Fruit fly (Drosophila melanogaster) whole organism, embryonic: Measurements from ENCODE around the gene Hr83.

Source experiments
- Awh ChIP-seq: fragments of 200-800 bp; sonication (Bioruptor generic); IDR thresholded peaks from 2 replicates; pipeline ENCODE4, ENCODE4 v1.3.6; 2022; ENCODE audit warnings: missing biosample characterization, missing genetic modification characterization
- CG10267 ChIP-seq: fragments of 200-800 bp; sonication (Bioruptor generic); optimal IDR thresholded peaks from 2 replicates; lab custom pipeline; 2018; ENCODE audit warnings: missing biosample characterization, mild to moderate bottlenecking, missing genetic modification characterization, moderate library complexity
- CG1233 ChIP-seq: fragments of 200-800 bp; sonication (Bioruptor generic); optimal IDR thresholded peaks from 4 replicates; lab custom pipeline; 2018; ENCODE audit warnings: missing biosample characterization, mild to moderate bottlenecking, missing genetic modification characterization
- CG12659 ChIP-seq: fragments of 200-800 bp; sonication (Bioruptor generic); optimal IDR thresholded peaks from 3 replicates; lab custom pipeline; 2017; ENCODE audit warnings: mild to moderate bottlenecking, missing biosample characterization, missing genetic modification reagents, missing genetic modification characterization
- CG12769 ChIP-seq: fragments of 200-800 bp; sonication (Bioruptor generic); optimal IDR thresholded peaks from 2 replicates; lab custom pipeline; 2019; ENCODE audit warnings: missing biosample characterization, mild to moderate bottlenecking, missing genetic modification characterization, moderate library complexity
- CG15011 ChIP-seq: fragments of 200-800 bp; sonication (Bioruptor generic); optimal IDR thresholded peaks from 3 replicates; lab custom pipeline; 2018; ENCODE audit warnings: missing biosample characterization, mild to moderate bottlenecking, missing genetic modification characterization
- CG1792 ChIP-seq: fragments of 200-800 bp; sonication (Bioruptor generic); optimal IDR thresholded peaks from 2 replicates; lab custom pipeline; 2016; ENCODE audit warnings: missing biosample characterization, missing genetic modification characterization
- CG18599 ChIP-seq: fragments of 200-800 bp; sonication (Bioruptor generic); optimal IDR thresholded peaks from 3 replicates; lab custom pipeline; 2017; ENCODE audit warnings: missing biosample characterization, missing genetic modification characterization, mild to moderate bottlenecking, moderate library complexity, missing genetic modification reagents
- CG2199 ChIP-seq: fragments of 200-800 bp; sonication (Bioruptor generic); IDR thresholded peaks from 3 replicates; pipeline ENCODE4 v1.3.6; 2022; ENCODE audit warnings: missing biosample characterization, missing genetic modification characterization
- CG2889 ChIP-seq: fragments of 200-800 bp; sonication (Bioruptor generic); IDR thresholded peaks from 3 replicates; pipeline ENCODE4 v1.3.6; 2022; ENCODE audit warnings: missing biosample characterization, missing genetic modification characterization
- CG3065 ChIP-seq: fragments of 200-800 bp; sonication (Bioruptor generic); optimal IDR thresholded peaks from 2 replicates; lab custom pipeline; 2016; ENCODE audit warnings: missing biosample characterization, missing genetic modification characterization
- CG34422 ChIP-seq: fragments of 200-800 bp; sonication (Bioruptor generic); IDR thresholded peaks from 3 replicates; pipeline ENCODE4 v1.3.6; 2022; ENCODE audit warnings: missing biosample characterization, missing genetic modification characterization
- CG42726 ChIP-seq: fragments of 200-800 bp; sonication (Bioruptor generic); IDR thresholded peaks from 2 replicates; pipeline ENCODE4 v1.3.6; 2022; ENCODE audit warnings: missing biosample characterization, missing genetic modification characterization; ENCODE audit not compliant: partially characterized antibody
- CG43689 ChIP-seq: fragments of 200-800 bp; sonication (Bioruptor generic); IDR thresholded peaks from 2 replicates; pipeline ENCODE4 v1.3.6; 2022; ENCODE audit warnings: missing biosample characterization, missing genetic modification characterization
- CG4730 ChIP-seq: fragments of 200-800 bp; sonication (Bioruptor generic); IDR thresholded peaks from 2 replicates; pipeline ENCODE4 v1.3.6; 2022; ENCODE audit warnings: missing biosample characterization, missing genetic modification characterization
- CG6689 ChIP-seq: fragments of 200-800 bp; sonication (Bioruptor generic); IDR thresholded peaks from 2 replicates; pipeline ENCODE4 v1.3.6; 2022; ENCODE audit warnings: missing biosample characterization, missing genetic modification characterization
- CG6765 ChIP-seq: fragments of 200-800 bp; sonication (Bioruptor generic); optimal IDR thresholded peaks from 3 replicates; lab custom pipeline; 2017; ENCODE audit warnings: missing biosample characterization, mild to moderate bottlenecking, missing genetic modification characterization
- CG6854 ChIP-seq: fragments of 200-800 bp; sonication (Bioruptor generic); optimal IDR thresholded peaks from 3 replicates; lab custom pipeline; 2017; ENCODE audit warnings: missing biosample characterization, mild to moderate bottlenecking, missing genetic modification characterization
- CG9797 ChIP-seq: fragments of 200-800 bp; sonication (Bioruptor generic); optimal IDR thresholded peaks from 3 replicates; lab custom pipeline; 2018; ENCODE audit warnings: missing biosample characterization, mild to moderate bottlenecking, missing genetic modification characterization
- Dll ChIP-seq: fragments of 200-800 bp; sonication (Bioruptor generic); IDR thresholded peaks from 4 replicates; pipeline ENCODE4 v1.3.6; 2022; ENCODE audit warnings: missing biosample characterization, missing genetic modification characterization; ENCODE audit not compliant: partially characterized antibody
- Doc3 ChIP-seq: fragments of 200-800 bp; sonication (Bioruptor generic); IDR thresholded peaks from 3 replicates; pipeline ENCODE4 v1.3.6; 2022; ENCODE audit warnings: missing biosample characterization, missing genetic modification characterization; ENCODE audit not compliant: partially characterized antibody
- Ets65A ChIP-seq: fragments of 200-800 bp; sonication (Bioruptor generic); peaks from one replicate; lab custom pipeline; 2016; ENCODE audit warnings: missing biosample characterization, missing genetic modification characterization
- Fer1 ChIP-seq: fragments of 200-800 bp; sonication (Bioruptor generic); optimal IDR thresholded peaks from 2 replicates; lab custom pipeline; 2017; ENCODE audit warnings: missing biosample characterization, mild to moderate bottlenecking, missing genetic modification characterization
- Hand ChIP-seq: fragments of 200-800 bp; sonication (Bioruptor generic); optimal IDR thresholded peaks from 2 replicates; lab custom pipeline; 2017; ENCODE audit warnings: mild to moderate bottlenecking, missing biosample characterization, missing genetic modification reagents, missing genetic modification characterization
- Lpt ChIP-seq: fragments of >200 bp; optimal IDR thresholded peaks from 2 replicates; lab custom pipeline; 2018; ENCODE audit warnings: missing biosample characterization, missing genetic modification characterization
- Meics ChIP-seq: fragments of 200-800 bp; sonication (Bioruptor generic); optimal IDR thresholded peaks from 2 replicates; lab custom pipeline; 2017; ENCODE audit warnings: missing biosample characterization, mild to moderate bottlenecking, missing genetic modification characterization
- NfI ChIP-seq: fragments of 200-800 bp; sonication (Bioruptor generic); optimal IDR thresholded peaks from 3 replicates; lab custom pipeline; 2018; ENCODE audit warnings: missing biosample characterization, mild to moderate bottlenecking, missing genetic modification characterization, moderate library complexity
- Pdp1 ChIP-seq, 2 experiments: fragments of 200-800 bp; sonication (Bioruptor generic); optimal IDR thresholded peaks; 3 replicates each; lab custom pipeline; 2016; ENCODE audit warnings: missing biosample characterization in 2 of 2, missing genetic modification characterization in 2 of 2, mild to moderate bottlenecking in 1 of 2, moderate library complexity in 1 of 2
- ato ChIP-seq: fragments of 200-800 bp; sonication (Bioruptor generic); IDR thresholded peaks from 2 replicates; pipeline ENCODE4 v1.3.6; 2022; ENCODE audit warnings: missing biosample characterization, missing genetic modification characterization; ENCODE audit not compliant: partially characterized antibody
- bcd ChIP-seq: fragments of 200-800 bp; sonication (Bioruptor generic); optimal IDR thresholded peaks from 2 replicates; lab custom pipeline; 2017; ENCODE audit warnings: missing biosample characterization, mild to moderate bottlenecking, missing genetic modification characterization
- cato ChIP-seq: fragments of 200-800 bp; sonication (Bioruptor generic); optimal IDR thresholded peaks from 2 replicates; lab custom pipeline; 2016; ENCODE audit warnings: missing biosample characterization, missing genetic modification characterization, borderline replicate concordance
- ci ChIP-seq: fragments of 200-800 bp; sonication (Bioruptor generic); IDR thresholded peaks from 3 replicates; pipeline ENCODE4 v1.3.6; 2022; ENCODE audit warnings: missing biosample characterization, missing genetic modification characterization
- da ChIP-seq: fragments of 200-800 bp; sonication (Bioruptor generic); optimal IDR thresholded peaks from 2 replicates; lab custom pipeline; 2016; ENCODE audit warnings: missing biosample characterization, missing genetic modification characterization
- fd96Cb ChIP-seq: fragments of 200-800 bp; sonication (Bioruptor generic); optimal IDR thresholded peaks from 2 replicates; lab custom pipeline; 2018; ENCODE audit warnings: missing biosample characterization, mild to moderate bottlenecking, missing genetic modification characterization, moderate library complexity
- gro ChIP-seq: fragments of 200-800 bp; sonication (Bioruptor generic); optimal IDR thresholded peaks from 2 replicates; lab custom pipeline; 2016; ENCODE audit warnings: missing biosample characterization, missing genetic modification characterization
- gsb ChIP-seq: fragments of 200-800 bp; sonication (Bioruptor generic); IDR thresholded peaks from 2 replicates; pipeline ENCODE4 v1.3.6; 2022; ENCODE audit warnings: missing biosample characterization, missing genetic modification characterization
- klu ChIP-seq: fragments of 200-800 bp; sonication (Bioruptor generic); IDR thresholded peaks from 2 replicates; pipeline ENCODE4 v1.3.6; 2022; ENCODE audit warnings: missing biosample characterization, missing genetic modification characterization
- maf-S ChIP-seq: fragments of 200-800 bp; sonication (Bioruptor generic); optimal IDR thresholded peaks from 2 replicates; lab custom pipeline; 2016; ENCODE audit warnings: missing biosample characterization, missing genetic modification characterization
- nmo ChIP-seq: fragments of 200-800 bp; sonication (Bioruptor generic); optimal IDR thresholded peaks from 2 replicates; lab custom pipeline; 2018; ENCODE audit warnings: missing biosample characterization, mild to moderate bottlenecking, missing genetic modification characterization, moderate library complexity
- onecut ChIP-seq: fragments of 200-800 bp; sonication (Bioruptor generic); IDR thresholded peaks from 2 replicates; pipeline ENCODE4 v1.3.6; 2022; ENCODE audit warnings: missing biosample characterization, missing genetic modification characterization
- peb ChIP-seq: fragments of 200-800 bp; sonication (Bioruptor generic); IDR thresholded peaks from 2 replicates; pipeline ENCODE4 v1.3.6; 2022; ENCODE audit warnings: missing biosample characterization, missing genetic modification characterization
- pho ChIP-seq: fragments of 200-800 bp; sonication (Bioruptor generic); optimal IDR thresholded peaks from 2 replicates; lab custom pipeline; 2016; ENCODE audit warnings: missing biosample characterization, missing genetic modification characterization
- phol ChIP-seq: fragments of 200-800 bp; sonication (Bioruptor generic); optimal IDR thresholded peaks from 3 replicates; lab custom pipeline; 2018; ENCODE audit warnings: missing biosample characterization, mild to moderate bottlenecking, missing genetic modification characterization, moderate library complexity
- rib ChIP-seq: fragments of 200-800 bp; sonication (Bioruptor generic); IDR thresholded peaks from 2 replicates; pipeline ENCODE4 v1.3.6; 2022; ENCODE audit warnings: missing biosample characterization, missing genetic modification characterization
- shn ChIP-seq: fragments of 200-800 bp; sonication (Bioruptor generic); optimal IDR thresholded peaks from 3 replicates; lab custom pipeline; 2016; ENCODE audit warnings: missing biosample characterization, missing genetic modification characterization
- slp2 ChIP-seq: fragments of 200-800 bp; sonication (Bioruptor generic); optimal IDR thresholded peaks from 2 replicates; lab custom pipeline; 2016; ENCODE audit warnings: missing biosample characterization, missing genetic modification characterization
- sug ChIP-seq: fragments of 200-800 bp; optimal IDR thresholded peaks from 2 replicates; lab custom pipeline; 2019; ENCODE audit warnings: missing biosample characterization, mild to moderate bottlenecking, missing genetic modification characterization, moderate library complexity
- toy ChIP-seq: fragments of 200-800 bp; sonication (Bioruptor generic); IDR thresholded peaks from 2 replicates; pipeline ENCODE4 v1.3.6; 2022; ENCODE audit warnings: missing biosample characterization, missing genetic modification characterization
- usp ChIP-seq: fragments of >200 bp; optimal IDR thresholded peaks from 2 replicates; lab custom pipeline; 2017; ENCODE audit warnings: missing biosample characterization, missing genetic modification characterization

Gene Hr83

dm6 chr3R:6380129-6380528, 31.1 kb downstream of the Hr83 start, which contains the start of the genes CG1024 and TfIIFalpha (continued):
- TF ChIP-seq CG18599 (GFP tag; lab: Kevin White, UChicago) (no peak), CG6854 (no peak), CG43689 (GFP tag; lab: Robert Waterston, UW) (no peak), Doc3 (GFP tag; lab: Robert Waterston, UW) (peak; percentile 92), da (no peak), CG1792 (GFP tag; lab: Kevin White, UChicago) (no peak), Dll (GFP tag; lab: Robert Waterston, UW) (peak; percentile 95), pho (GFP tag; lab: Kevin White, UChicago) (no peak), slp2 (no peak), ato (GFP tag; lab: Robert Waterston, UW) (peak; percentile 88), bcd (GFP tag; lab: Kevin White, UChicago) (no peak), CG4730 (GFP tag; lab: Robert Waterston, UW) (no peak), Lpt (no peak), CG12769 (no peak), CG6689 (GFP tag; lab: Robert Waterston, UW) (no peak), klu (GFP tag; lab: Robert Waterston, UW) (no peak), Pdp1 (GFP tag; optimal IDR thresholded peaks at IDR 0.05; lab: Kevin White, UChicago) (no peak), fd96Cb (tag; lab: Kevin White, UChicago) (no peak), CG12659 (GFP tag; lab: Kevin White, UChicago) (peak; percentile 61), Awh (GFP tag; lab: Robert Waterston, UW) (no peak), phol (peak; percentile 50)

- TF ChIP-seq CG15011 (GFP tag; lab: Kevin White, UChicago) (no peak), NfI (GFP tag; lab: Kevin White, UChicago) (no peak), onecut (GFP tag; lab: Robert Waterston, UW) (no peak), Fer1 (GFP tag; lab: Kevin White, UChicago) (no peak), ci (GFP tag; lab: Robert Waterston, UW) (0 out of 3 replicates have a peak, but pooled peaks have one; percentile 16), cato (GFP tag; lab: Kevin White, UChicago) (no peak), Ets65A (GFP tag; lab: Kevin White, UChicago) (peak; percentile 93), CG9797 (no peak), usp (GFP tag; lab: Kevin White, UChicago) (no peak), rib (GFP tag; lab: Robert Waterston, UW) (no peak)
These were observed 32.7 kb downstream of the Hr83 start for dm6 chr3R:6381784-6382183.

dm6 chr3R:6382733-6383465, 33.9 kb downstream of the Hr83 start, which contains the start of gene gzl:
gzl (plus strand) TSS chr3R:6382914.
- TF ChIP-seq gro (GFP tag; lab: Kevin White, UChicago) (peak; percentile 36), CG3065 (GFP tag; lab: Kevin White, UChicago) (no peak), sug (tag; lab: Kevin White, UChicago) (no peak), peb (GFP tag; lab: Robert Waterston, UW) (no peak), Hand (GFP tag; lab: Kevin White, UChicago) (no peak), gsb (GFP tag; lab: Robert Waterston, UW) (no peak), CG34422 (no peak), Lpt (no peak), CG6765 (GFP tag; lab: Kevin White, UChicago) (no peak), shn (GFP tag; lab: Kevin White, UChicago) (no peak), CG42726 (GFP tag; lab: Robert Waterston, UW) (peak; percentile 97), CG1233 (GFP tag; lab: Kevin White, UChicago) (no peak), CG2889 (GFP tag; lab: Robert Waterston, UW) (no peak), maf-S (GFP tag; lab: Kevin White, UChicago) (no peak), CG2199 (GFP tag; lab: Robert Waterston, UW) (no peak), CG10267 (tag; lab: Kevin White, UChicago) (peak; percentile 39), toy (no peak), Meics (GFP tag; lab: Kevin White, UChicago) (no peak), nmo (GFP tag; lab: Kevin White, UChicago) (peak; percentile 28)
